Fruit fly (Drosophila melanogaster) whole organism, embryonic: ENCODE data around the gene Patsas.

Experiments
- Antp ChIP-seq: fragments of 200-800 bp; sonication (Bioruptor generic); optimal IDR thresholded peaks from 3 replicates; lab custom pipeline; 2016; ENCODE audit warnings: missing biosample characterization, missing genetic modification characterization
- CG10321 ChIP-seq: fragments of 200-800 bp; sonication (Bioruptor generic); IDR thresholded peaks from 2 replicates; pipeline ENCODE4 v1.3.6; 2022; ENCODE audit warnings: missing biosample characterization, missing genetic modification characterization
- CG11093 ChIP-seq: fragments of 200-800 bp; sonication (Bioruptor generic); IDR thresholded peaks from 3 replicates; pipeline ENCODE4 v1.3.6; 2022; ENCODE audit warnings: missing biosample characterization, missing genetic modification characterization
- CG12942 ChIP-seq: fragments of 200-800 bp; sonication (Bioruptor generic); optimal IDR thresholded peaks from 3 replicates; lab custom pipeline; 2016; ENCODE audit warnings: missing biosample characterization, missing genetic modification characterization
- CG13894 ChIP-seq: fragments of 200-800 bp; sonication (Bioruptor generic); optimal IDR thresholded peaks from 3 replicates; lab custom pipeline; 2018; ENCODE audit warnings: missing biosample characterization, mild to moderate bottlenecking, missing genetic modification characterization, moderate library complexity
- CG15073 ChIP-seq: fragments of 200-800 bp; sonication (Bioruptor generic); optimal IDR thresholded peaks from 2 replicates; lab custom pipeline; 2016; ENCODE audit warnings: missing biosample characterization, missing genetic modification characterization
- CG16863 ChIP-seq: fragments of 200-800 bp; sonication (Bioruptor generic); optimal IDR thresholded peaks from 3 replicates; lab custom pipeline; 2016; ENCODE audit warnings: missing biosample characterization, missing genetic modification characterization
- CG17829 ChIP-seq: fragments of 200-800 bp; optimal IDR thresholded peaks from 2 replicates; lab custom pipeline; 2019; ENCODE audit warnings: missing biosample characterization, mild to moderate bottlenecking, missing genetic modification characterization, moderate library complexity
- CG18262 ChIP-seq: fragments of 200-800 bp; optimal IDR thresholded peaks from 3 replicates; lab custom pipeline; 2019; ENCODE audit warnings: missing biosample characterization, mild to moderate bottlenecking, missing genetic modification characterization, moderate library complexity
- CG2120 ChIP-seq: fragments of 200-800 bp; sonication (Bioruptor generic); optimal IDR thresholded peaks from 3 replicates; lab custom pipeline; 2016; ENCODE audit warnings: missing biosample characterization, missing genetic modification characterization
- CG2199 ChIP-seq: fragments of 200-800 bp; sonication (Bioruptor generic); IDR thresholded peaks from 3 replicates; pipeline ENCODE4 v1.3.6; 2022; ENCODE audit warnings: missing biosample characterization, missing genetic modification characterization
- CG2678 ChIP-seq: fragments of 200-800 bp; sonication (Bioruptor generic); optimal IDR thresholded peaks from 3 replicates; lab custom pipeline; 2019; ENCODE audit warnings: missing biosample characterization, mild to moderate bottlenecking, missing genetic modification characterization, moderate library complexity
- CG2712 ChIP-seq: fragments of 200-800 bp; optimal IDR thresholded peaks from 3 replicates; lab custom pipeline; 2019; ENCODE audit warnings: missing biosample characterization, mild to moderate bottlenecking, missing genetic modification characterization, moderate library complexity
- CG30403 ChIP-seq: fragments of 200-800 bp; sonication (Bioruptor generic); optimal IDR thresholded peaks from 3 replicates; lab custom pipeline; 2016; ENCODE audit warnings: missing biosample characterization, missing genetic modification characterization
- CG4360 ChIP-seq: fragments of 200-800 bp; sonication (Bioruptor generic); IDR thresholded peaks from 2 replicates; pipeline ENCODE4 v1.3.6; 2022; ENCODE audit warnings: missing biosample characterization, missing genetic modification characterization
- CG4617 ChIP-seq: fragments of 200-800 bp; sonication (Bioruptor generic); optimal IDR thresholded peaks from 3 replicates; lab custom pipeline; 2016; ENCODE audit warnings: missing biosample characterization, missing genetic modification characterization, borderline replicate concordance
- CG4854 ChIP-seq: fragments of 200-800 bp; sonication (Bioruptor generic); optimal IDR thresholded peaks from 2 replicates; lab custom pipeline; 2016; ENCODE audit warnings: missing biosample characterization, missing genetic modification characterization, inconsistent platforms
- CG6654 ChIP-seq: fragments of 200-800 bp; sonication (Bioruptor generic); optimal IDR thresholded peaks from 2 replicates; lab custom pipeline; 2017; ENCODE audit warnings: missing biosample characterization, mild to moderate bottlenecking, missing genetic modification characterization
- CG7357 ChIP-seq: fragments of 200-800 bp; sonication (Bioruptor generic); IDR thresholded peaks from 3 replicates; pipeline ENCODE4 v1.3.6; 2022; ENCODE audit warnings: missing biosample characterization, missing genetic modification characterization
- CG8388 ChIP-seq: fragments of 200-800 bp; sonication (Bioruptor generic); optimal IDR thresholded peaks from 2 replicates; lab custom pipeline; 2019; ENCODE audit warnings: missing biosample characterization, mild to moderate bottlenecking, missing genetic modification characterization, moderate library complexity
- CG9609 ChIP-seq: fragments of 200-800 bp; sonication (Bioruptor generic); optimal IDR thresholded peaks from 3 replicates; lab custom pipeline; 2016; ENCODE audit warnings: missing biosample characterization, missing genetic modification characterization
- CTCF ChIP-seq: fragments of 200-800 bp; sonication (Bioruptor generic); optimal IDR thresholded peaks from 2 replicates; lab custom pipeline; 2017; ENCODE audit warnings: missing biosample characterization, mild to moderate bottlenecking, missing genetic modification characterization, moderate library complexity
- Dad ChIP-seq: fragments of 200-800 bp; sonication (Bioruptor generic); optimal IDR thresholded peaks from 3 replicates; lab custom pipeline; 2016; ENCODE audit warnings: missing biosample characterization, missing genetic modification characterization
- Ets65A ChIP-seq: fragments of 200-800 bp; sonication (Bioruptor generic); peaks from one replicate; lab custom pipeline; 2016; ENCODE audit warnings: missing biosample characterization, missing genetic modification characterization
- H2.0 ChIP-seq: fragments of 200-800 bp; sonication (Bioruptor generic); IDR thresholded peaks from 2 replicates; pipeline ENCODE4 v1.3.6; 2022; ENCODE audit warnings: missing biosample characterization, missing genetic modification characterization
- HLHmδ ChIP-seq: fragments of 200-800 bp; sonication (Bioruptor generic); optimal IDR thresholded peaks from 2 replicates; lab custom pipeline; 2018; ENCODE audit warnings: missing biosample characterization, mild to moderate bottlenecking, missing genetic modification characterization, moderate library complexity
- Hr39 ChIP-seq: fragments of >200 bp; optimal IDR thresholded peaks from 2 replicates; lab custom pipeline; 2017
- Hr51 ChIP-seq, 2 experiments: fragments of 200-800 bp; sonication (Bioruptor generic); optimal IDR thresholded peaks; 2 replicates in 1 of 2; 3 replicates in 1 of 2; lab custom pipeline; 2016 to 2018; ENCODE audit warnings: missing biosample characterization in 2 of 2, missing genetic modification characterization in 2 of 2, mild to moderate bottlenecking in 1 of 2, moderate library complexity in 1 of 2
- Jarid2 ChIP-seq: fragments of 200-800 bp; sonication (Bioruptor generic); optimal IDR thresholded peaks from 3 replicates; lab custom pipeline; 2017; ENCODE audit warnings: mild to moderate bottlenecking, missing biosample characterization, missing genetic modification reagents, missing genetic modification characterization
- Kr ChIP-seq: fragments of 200-800 bp; sonication (Bioruptor generic); optimal IDR thresholded peaks from 2 replicates; lab custom pipeline; 2017; ENCODE audit warnings: missing biosample characterization, mild to moderate bottlenecking, missing genetic modification characterization
- Med ChIP-seq: fragments of 200-800 bp; sonication (Bioruptor generic); peaks from one replicate; lab custom pipeline; 2016; ENCODE audit warnings: missing biosample characterization, missing genetic modification characterization, mild to moderate bottlenecking, inconsistent platforms, moderate library complexity
- Mes4 ChIP-seq: fragments of 200-800 bp; sonication (Bioruptor generic); optimal IDR thresholded peaks from 2 replicates; lab custom pipeline; 2016; ENCODE audit warnings: missing biosample characterization, missing genetic modification characterization
- Mrtf ChIP-seq: fragments of 200-800 bp; sonication (Bioruptor generic); IDR thresholded peaks from 3 replicates; pipeline ENCODE4 v1.3.6; 2022; ENCODE audit warnings: missing biosample characterization, missing genetic modification characterization
- NK7.1 ChIP-seq: fragments of 200-800 bp; sonication (Bioruptor generic); optimal IDR thresholded peaks from 3 replicates; lab custom pipeline; 2016; ENCODE audit warnings: missing biosample characterization, missing genetic modification characterization
- PHDP ChIP-seq: fragments of 200-800 bp; sonication (Bioruptor generic); optimal IDR thresholded peaks from 3 replicates; lab custom pipeline; 2018; ENCODE audit warnings: missing biosample characterization, mild to moderate bottlenecking, missing genetic modification characterization, moderate library complexity
- Ptx1 ChIP-seq: fragments of 200-800 bp; sonication (Bioruptor generic); IDR thresholded peaks from 2 replicates; pipeline ENCODE4 v1.3.6; 2022; ENCODE audit warnings: missing biosample characterization, missing genetic modification characterization
- Side ChIP-seq: fragments of 200-800 bp; sonication (Bioruptor generic); optimal IDR thresholded peaks from 2 replicates; lab custom pipeline; 2016; ENCODE audit warnings: missing biosample characterization, missing genetic modification characterization
- Xbp1 ChIP-seq: fragments of 200-800 bp; sonication (Bioruptor generic); optimal IDR thresholded peaks from 3 replicates; lab custom pipeline; 2016; ENCODE audit warnings: missing biosample characterization, mild to moderate bottlenecking, missing genetic modification characterization
- cad ChIP-seq: fragments of >200 bp; optimal IDR thresholded peaks from 2 replicates; lab custom pipeline; 2017; ENCODE audit warnings: missing biosample characterization, missing genetic modification characterization
- cato ChIP-seq: fragments of 200-800 bp; sonication (Bioruptor generic); optimal IDR thresholded peaks from 2 replicates; lab custom pipeline; 2016; ENCODE audit warnings: missing biosample characterization, missing genetic modification characterization, borderline replicate concordance
- chinmo ChIP-seq: fragments of 200-800 bp; sonication (Bioruptor generic); IDR thresholded peaks from 4 replicates; pipeline ENCODE4 v1.3.6; 2022; ENCODE audit warnings: missing biosample characterization, missing genetic modification characterization; ENCODE audit not compliant: partially characterized antibody
- crol ChIP-seq: fragments of 200-800 bp; sonication (Bioruptor generic); IDR thresholded peaks from 2 replicates; pipeline ENCODE4 v1.3.6; 2022; ENCODE audit warnings: missing biosample characterization, missing genetic modification characterization
- lmd ChIP-seq: fragments of 200-800 bp; sonication (Bioruptor generic); IDR thresholded peaks from 2 replicates; pipeline ENCODE4 v1.3.6; 2022; ENCODE audit warnings: missing biosample characterization, missing genetic modification characterization
- pho ChIP-seq: fragments of 200-800 bp; sonication (Bioruptor generic); optimal IDR thresholded peaks from 2 replicates; lab custom pipeline; 2016; ENCODE audit warnings: missing biosample characterization, missing genetic modification characterization
- prd ChIP-seq, 3 experiments: fragments of >200 bp in 2 of 3; fragments of 200-800 bp in 1 of 3; sonication (Bioruptor generic) in 1 of 3; optimal IDR thresholded peaks in 2 of 3; IDR thresholded peaks in 1 of 3; 2 replicates in 2 of 3; 3 replicates in 1 of 3; pipeline versions ENCODE4 v1.3.6 to Lab custom; 2017 to 2022; ENCODE audit warnings: missing biosample characterization in 1 of 3, missing genetic modification characterization in 1 of 3
- sc ChIP-seq, 3 experiments: fragments of >200 bp in 2 of 3; fragments of 200-800 bp in 1 of 3; sonication (Bioruptor generic) in 1 of 3; optimal IDR thresholded peaks; 2 replicates in 2 of 3; 3 replicates in 1 of 3; lab custom pipeline; 2017; ENCODE audit warnings: mild to moderate bottlenecking in 1 of 3, missing biosample characterization in 1 of 3, missing genetic modification characterization in 1 of 3, missing genetic modification reagents in 1 of 3
- sens ChIP-seq: fragments of 200-800 bp; sonication (Bioruptor generic); peaks from one replicate; lab custom pipeline; 2016; ENCODE audit warnings: missing biosample characterization, missing genetic modification characterization
- tgo ChIP-seq: fragments of 200-800 bp; sonication (Bioruptor generic); IDR thresholded peaks from 3 replicates; pipeline ENCODE4 v1.3.6; 2022; ENCODE audit warnings: missing biosample characterization, missing genetic modification characterization
- vfl ChIP-seq: fragments of 200-800 bp; sonication (Bioruptor generic); optimal IDR thresholded peaks from 2 replicates; lab custom pipeline; 2016; ENCODE audit warnings: missing biosample characterization, missing genetic modification characterization
- wek ChIP-seq: fragments of 200-800 bp; sonication (Bioruptor generic); optimal IDR thresholded peaks from 3 replicates; lab custom pipeline; 2018; ENCODE audit warnings: missing biosample characterization, mild to moderate bottlenecking, missing genetic modification characterization, moderate library complexity

Gene Patsas

dm6 chr2L:12078695-12079094 lies 24.4 kb downstream of the Patsas start:
- TF ChIP-seq sens (GFP tag; lab: Kevin White, UChicago) (peak; percentile 56), CG12942 (GFP tag; lab: Kevin White, UChicago) (no peak), Ets65A (GFP tag; lab: Kevin White, UChicago) (peak; percentile 93), CG11093 (no peak), CG2120 (GFP tag; lab: Kevin White, UChicago) (no peak), CG18262 (tag; lab: Kevin White, UChicago) (peak; percentile 33), CG6654 (no peak), Antp (GFP tag; lab: Kevin White, UChicago) (no peak), CG2712 (tag; lab: Kevin White, UChicago) (peak; percentile 4), lmd (peak; percentile 25; the same call in 1 of the 2 replicates), Ptx1 (GFP tag; lab: Robert Waterston, UW) (peak; percentile 45), Jarid2 (GFP tag; lab: Kevin White, UChicago) (no peak), Hr51 (GFP tag; optimal IDR thresholded peaks at IDR 0.05; lab: Kevin White, UChicago) (no peak), CG4854 (GFP tag; lab: Kevin White, UChicago) (no peak), CG30403 (no peak), Kr (no peak), CG4617 (GFP tag; lab: Kevin White, UChicago) (no peak), CG9609 (no peak), CG15073 (GFP tag; lab: Kevin White, UChicago) (no peak)
- TF ChIP-seq, all 482 proteins: peak for 6

dm6 chr2L:12078123-12078658 lies 24.9 kb downstream of the Patsas start:
- no peak for TF ChIP-seq Dad (GFP tag; lab: Kevin White, UChicago)
- TF ChIP-seq Mrtf (GFP tag; lab: Robert Waterston, UW) = 0 out of 3 replicates have a peak, but pooled peaks have one; percentile 33
- no peak for TF ChIP-seq Xbp1 (GFP tag; lab: Kevin White, UChicago)
- peak; percentile 60 for TF ChIP-seq Hr39
- TF ChIP-seq vfl (GFP tag; lab: Kevin White, UChicago) = no peak
- no peak for TF ChIP-seq tgo (GFP tag; lab: Robert Waterston, UW)
- no peak for TF ChIP-seq CG2678 (tag; lab: Kevin White, UChicago)
- 0 out of 4 replicates have a peak, but pooled peaks have one; percentile 9 for TF ChIP-seq chinmo (GFP tag; lab: Robert Waterston, UW)
- peak; percentile 26 for TF ChIP-seq Med (GFP tag; lab: Kevin White, UChicago)
- peak; percentile 58 for TF ChIP-seq crol (GFP tag; lab: Robert Waterston, UW)
- no peak for TF ChIP-seq prd (optimal IDR thresholded peaks at IDR 0.05; lab: Kevin White, UChicago)
- TF ChIP-seq prd (GFP tag; IDR thresholded peaks at IDR 0.05; lab: Robert Waterston, UW) = peak; percentile 30; the same call in 1 of the 3 replicates
- peak; percentile 82 for TF ChIP-seq CTCF (GFP tag; lab: Kevin White, UChicago)
- no peak for TF ChIP-seq Side (GFP tag; lab: Kevin White, UChicago)
- TF ChIP-seq CG2199 = 0 out of 3 replicates have a peak, but pooled peaks have one; percentile 22
- no peak for TF ChIP-seq CG8388 (GFP tag; lab: Kevin White, UChicago)
- no peak for TF ChIP-seq PHDP (tag; lab: Kevin White, UChicago)
- TF ChIP-seq HLHmδ (GFP tag; lab: Kevin White, UChicago) = no peak

- TF ChIP-seq CG16863 (GFP tag; lab: Kevin White, UChicago) = no peak
- TF ChIP-seq CG7357 (GFP tag; lab: Robert Waterston, UW) = no peak
- no peak for TF ChIP-seq CG4360 (GFP tag; lab: Robert Waterston, UW)
- TF ChIP-seq pho (GFP tag; lab: Kevin White, UChicago) = no peak
- no peak for TF ChIP-seq CG13894 (tag; lab: Kevin White, UChicago)
- TF ChIP-seq Mes4 (GFP tag; lab: Kevin White, UChicago) = no peak
- TF ChIP-seq H2.0 (GFP tag; lab: Robert Waterston, UW) = no peak
- TF ChIP-seq cad (GFP tag; lab: Kevin White, UChicago) = no peak
- TF ChIP-seq CG10321 (GFP tag; lab: Robert Waterston, UW) = no peak
- no peak for TF ChIP-seq cato (GFP tag; lab: Kevin White, UChicago)
- TF ChIP-seq NK7.1 (GFP tag; lab: Kevin White, UChicago) = no peak
- TF ChIP-seq wek = no peak
- no peak for TF ChIP-seq CG17829 (tag; lab: Kevin White, UChicago)
- no peak for TF ChIP-seq sc (optimal IDR thresholded peaks at IDR 0.05; lab: Kevin White, UChicago)
- no peak for TF ChIP-seq sc (GFP tag; optimal IDR thresholded peaks at IDR 0.05; lab: Kevin White, UChicago)
- TF ChIP-seq CG2199 = no peak
Observed at dm6 chr2L:12075850-12076249, 27.2 kb downstream of the Patsas start, which contains the start of gene CG14947. Gene CG14947 (plus strand): TSS chr2L:12076100.
